Fruit fly (Drosophila melanogaster) S2 (cell line): Measurements from ENCODE around the gene Gyc89Da.

Source experiments
- CG8478 ChIP-seq: fragments of >200 bp; optimal IDR thresholded peaks from 2 replicates; lab custom pipeline; 2018
- CTCF ChIP-seq, 2 experiments: fragments of >200 bp; optimal IDR thresholded peaks; 2 replicates each; lab custom pipeline; 2018

dm6 chr3R:16448378-16449134, 23.8 kb upstream of the Gyc89Da start:
- no peak for TF ChIP-seq CG8478 (lab: Kevin White, UChicago)
- TF ChIP-seq CTCF (optimal IDR thresholded peaks at IDR 0.05; lab: Kevin White, UChicago) = no peak
